Worm (Caenorhabditis elegans): ENCODE measurements around the gene trpl-2.

ce11 chrIV:4294552-4294951, 31.9 kb upstream of the trpl-2 start, which contains the start of gene F15E6.3:
- TF ChIP-seq him-1 (tag; optimal IDR thresholded peaks at IDR 0.05) (no peak), W03F9.2 (tag; optimal IDR thresholded peaks at IDR 0.05) (no peak), dao-5 (tag; optimal IDR thresholded peaks at IDR 0.05) (no peak)
